Worm (Caenorhabditis elegans) whole organism, L1 larva: ENCODE measurements around the gene fbxa-144.

ENCODE experiments used
- C34B4.2 ChIP-seq: sonication (generic microtip); optimal IDR thresholded peaks from 2 replicates; lab custom pipeline; 2017; ENCODE audit warnings: mild to moderate bottlenecking, missing genetic modification characterization, missing compliant biosample characterization
- F16B12.6 ChIP-seq: fragments of 150-350 bp; optimal IDR thresholded peaks from 2 replicates; lab custom pipeline; 2014; ENCODE audit warnings: missing biosample characterization, missing genetic modification characterization
- Y116A8C.19 ChIP-seq: sonication (generic microtip); optimal IDR thresholded peaks from 2 replicates; lab custom pipeline; 2016; ENCODE audit warnings: missing compliant biosample characterization, missing genetic modification characterization, borderline replicate concordance
- aha-1 ChIP-seq: fragments of 150-350 bp; optimal IDR thresholded peaks from 2 replicates; lab custom pipeline; 2014; ENCODE audit warnings: missing biosample characterization, missing genetic modification characterization
- ceh-88 ChIP-seq: fragments of 200-800 bp; sonication (Bioruptor generic); IDR thresholded peaks from 2 replicates; pipeline ENCODE4 v1.3.6; 2022; ENCODE audit warnings: missing genetic modification characterization, missing compliant biosample characterization
- ceh-90 ChIP-seq: sonication (generic microtip); optimal IDR thresholded peaks from 2 replicates; lab custom pipeline; 2016; ENCODE audit warnings: missing genetic modification characterization, missing compliant biosample characterization
- ces-1 ChIP-seq: fragments of 150-350 bp; optimal IDR thresholded peaks from 2 replicates; lab custom pipeline; 2014; ENCODE audit warnings: missing biosample characterization, missing genetic modification reagents, missing genetic modification characterization
- efl-1 ChIP-seq, 4 experiments: fragments of 150-350 bp; optimal IDR thresholded peaks in 3 of 4; peaks in 1 of 4; 1 replicate in 1 of 4; 2 replicates in 3 of 4; lab custom pipeline; 2014; ENCODE audit warnings: missing biosample characterization in 2 of 4, missing genetic modification characterization in 2 of 4, missing genetic modification reagents in 2 of 4
- efl-3 ChIP-seq: fragments of 200-800 bp; sonication (Bioruptor generic); optimal IDR thresholded peaks from 2 replicates; lab custom pipeline; 2018; ENCODE audit warnings: mild to moderate bottlenecking, missing genetic modification characterization, missing compliant biosample characterization
- egl-13 ChIP-seq: sonication (generic microtip); optimal IDR thresholded peaks from 2 replicates; lab custom pipeline; 2016; ENCODE audit warnings: missing genotype, missing genetic modification reagents, missing genetic modification characterization, missing compliant biosample characterization
- elt-2 ChIP-seq: sonication (generic microtip); optimal IDR thresholded peaks from 2 replicates; lab custom pipeline; 2016; ENCODE audit warnings: missing genetic modification characterization, mild to moderate bottlenecking, inconsistent platforms, missing compliant biosample characterization, missing genetic modification reagents
- fkh-10 ChIP-seq: sonication (generic microtip); optimal IDR thresholded peaks from 2 replicates; lab custom pipeline; 2017; ENCODE audit warnings: missing biosample characterization, missing genetic modification reagents, missing genetic modification characterization
- fkh-4 ChIP-seq: sonication (generic microtip); optimal IDR thresholded peaks from 2 replicates; lab custom pipeline; 2016; ENCODE audit warnings: missing compliant biosample characterization, missing genetic modification characterization, borderline replicate concordance
- fkh-8 ChIP-seq: sonication (generic microtip); optimal IDR thresholded peaks from 2 replicates; lab custom pipeline; 2016; ENCODE audit warnings: mild to moderate bottlenecking, missing genetic modification characterization, missing compliant biosample characterization
- fos-1 ChIP-seq: fragments of 150-350 bp; optimal IDR thresholded peaks from 2 replicates; lab custom pipeline; 2014; ENCODE audit warnings: missing biosample characterization, missing genetic modification characterization
- hlh-17 ChIP-seq: fragments of 200-800 bp; sonication (Bioruptor generic); optimal IDR thresholded peaks from 2 replicates; lab custom pipeline; 2018; ENCODE audit warnings: missing genetic modification characterization, mild to moderate bottlenecking, missing compliant biosample characterization, moderate library complexity, borderline replicate concordance
- isw-1 ChIP-seq: fragments of 200-800 bp; sonication (Bioruptor generic); IDR thresholded peaks from 2 replicates; pipeline ENCODE4 v1.3.6; 2022; ENCODE audit warnings: missing genetic modification characterization, missing compliant biosample characterization
- lin-39 ChIP-seq: fragments of 150-350 bp; optimal IDR thresholded peaks from 2 replicates; lab custom pipeline; 2014; ENCODE audit warnings: missing biosample characterization, missing genetic modification reagents, missing genetic modification characterization
- lsy-2 ChIP-seq, 2 experiments: fragments of 150-350 bp; optimal IDR thresholded peaks; 2 replicates each; lab custom pipeline; 2014; ENCODE audit warnings: missing biosample characterization in 2 of 2, missing genetic modification characterization in 2 of 2
- mef-2 ChIP-seq: fragments of 150-350 bp; optimal IDR thresholded peaks from 2 replicates; lab custom pipeline; 2014; ENCODE audit warnings: missing biosample characterization, missing genetic modification characterization
- nhr-19 ChIP-seq: fragments of 200-800 bp; sonication (Bioruptor generic); conservative IDR thresholded peaks from 2 replicates; pipeline ENCODE4 v1.3.6; 2022; ENCODE audit warnings: missing genetic modification characterization, missing compliant biosample characterization
- nhr-20 ChIP-seq: sonication (generic microtip); optimal IDR thresholded peaks from 2 replicates; lab custom pipeline; 2016; ENCODE audit warnings: mild to moderate bottlenecking, missing genetic modification characterization, missing compliant biosample characterization
- nhr-237 ChIP-seq: fragments of 150-350 bp; optimal IDR thresholded peaks from 2 replicates; lab custom pipeline; 2014; ENCODE audit warnings: missing biosample characterization, missing genetic modification characterization
- nhr-28 ChIP-seq: fragments of 150-350 bp; optimal IDR thresholded peaks from 2 replicates; lab custom pipeline; 2014; ENCODE audit warnings: missing biosample characterization, missing genetic modification characterization
- nhr-71 ChIP-seq: sonication (generic microtip); optimal IDR thresholded peaks from 2 replicates; lab custom pipeline; 2016; ENCODE audit warnings: mild to moderate bottlenecking, missing genetic modification characterization, moderate library complexity, missing compliant biosample characterization
- nhr-76 ChIP-seq: sonication (generic microtip); optimal IDR thresholded peaks from 2 replicates; lab custom pipeline; 2017; ENCODE audit warnings: missing biosample characterization, missing genetic modification characterization
- nhr-77 ChIP-seq: fragments of 150-350 bp; optimal IDR thresholded peaks from 2 replicates; lab custom pipeline; 2014; ENCODE audit warnings: missing biosample characterization, missing genetic modification characterization
- pag-3 ChIP-seq: sonication (generic microtip); optimal IDR thresholded peaks from 2 replicates; lab custom pipeline; 2017; ENCODE audit warnings: missing genetic modification characterization, mild to moderate bottlenecking, missing compliant biosample characterization, antibody characterized with exemption, borderline replicate concordance; ENCODE audit not compliant: insufficient read depth
- pqm-1 ChIP-seq: sonication (generic microtip); optimal IDR thresholded peaks from 3 replicates; lab custom pipeline; 2017; ENCODE audit warnings: missing biosample characterization, missing genetic modification characterization
- skn-1 ChIP-seq: fragments of 150-350 bp; optimal IDR thresholded peaks from 2 replicates; lab custom pipeline; 2014; ENCODE audit warnings: missing biosample characterization, missing genetic modification characterization
- snpc-4 ChIP-seq: fragments of 150-350 bp; optimal IDR thresholded peaks from 2 replicates; lab custom pipeline; 2014; ENCODE audit warnings: missing biosample characterization, missing genetic modification characterization
- sup-37 ChIP-seq: fragments of 200-800 bp; sonication (Bioruptor generic); optimal IDR thresholded peaks from 2 replicates; lab custom pipeline; 2018; ENCODE audit warnings: mild to moderate bottlenecking, missing genetic modification characterization, missing compliant biosample characterization
- swsn-7 ChIP-seq: sonication (generic microtip); optimal IDR thresholded peaks from 2 replicates; lab custom pipeline; 2016; ENCODE audit warnings: missing genetic modification characterization, missing compliant biosample characterization
- tlp-1 ChIP-seq: fragments of 150-350 bp; optimal IDR thresholded peaks from 2 replicates; lab custom pipeline; 2014; ENCODE audit warnings: missing biosample characterization, missing genetic modification characterization
- unc-130 ChIP-seq: fragments of 150-350 bp; optimal IDR thresholded peaks from 2 replicates; lab custom pipeline; 2017; ENCODE audit warnings: missing biosample characterization, missing genetic modification characterization, inconsistent platforms
- unc-86 ChIP-seq: sonication (generic microtip); optimal IDR thresholded peaks from 2 replicates; lab custom pipeline; 2016; ENCODE audit warnings: missing genetic modification characterization, missing compliant biosample characterization
- zag-1 ChIP-seq: fragments of 150-350 bp; optimal IDR thresholded peaks from 2 replicates; lab custom pipeline; 2014; ENCODE audit warnings: missing biosample characterization, missing genetic modification characterization
- ztf-4 ChIP-seq: fragments of 150-350 bp; optimal IDR thresholded peaks from 2 replicates; lab custom pipeline; 2014; ENCODE audit warnings: missing biosample characterization, missing genetic modification characterization

The fbxa-144 gene

ce11 chrV:16143066-16143581 lies 10.5 kb upstream of the fbxa-144 start, which contains the start of gene fbxa-88:
Gene fbxa-88, minus strand, starts transcription at chrV:16143116.
- TF ChIP-seq aha-1 (tag; lab: Kevin White, UChicago) (no peak), Y116A8C.19 (tag; lab: Kevin White, UChicago) (no peak), unc-130 (tag; lab: Kevin White, UChicago) (no peak), F16B12.6 (no peak), lsy-2 (tag; optimal IDR thresholded peaks at IDR 0.05; lab: Kevin White, UChicago) (no peak), hlh-17 (GFP tag; lab: Kevin White, UChicago) (no peak), skn-1 (tag; lab: Kevin White, UChicago) (no peak), zag-1 (tag; lab: Kevin White, UChicago) (no peak), isw-1 (GFP tag; lab: Robert Waterston, UW) (no peak), nhr-76 (tag; lab: Kevin White, UChicago) (no peak), ces-1 (GFP tag; lab: Kevin White, UChicago) (no peak), ceh-88 (GFP tag; lab: Robert Waterston, UW) (no peak), nhr-77 (tag; lab: Kevin White, UChicago) (no peak), nhr-20 (tag; lab: Kevin White, UChicago) (peak; percentile 12), pqm-1 (peak; percentile 47), fkh-4 (tag; lab: Kevin White, UChicago) (no peak), ceh-90 (tag; lab: Kevin White, UChicago) (no peak), snpc-4 (no peak), elt-2 (tag; lab: Kevin White, UChicago) (peak; percentile 80), nhr-71 (tag; lab: Kevin White, UChicago) (no peak), fos-1 (tag; lab: Kevin White, UChicago) (no peak)

- TF ChIP-seq ces-1 (GFP tag; lab: Kevin White, UChicago) (no peak), nhr-77 (tag; lab: Kevin White, UChicago) (no peak), nhr-76 (tag; lab: Kevin White, UChicago) (no peak), nhr-19 (no peak), lin-39 (tag; lab: Kevin White, UChicago) (no peak), ceh-88 (GFP tag; lab: Robert Waterston, UW) (no peak), efl-3 (GFP tag; lab: Kevin White, UChicago) (no peak), snpc-4 (no peak), fkh-4 (tag; lab: Kevin White, UChicago) (no peak), skn-1 (tag; lab: Kevin White, UChicago) (no peak), nhr-28 (tag; lab: Kevin White, UChicago) (no peak), C34B4.2 (tag; lab: Kevin White, UChicago) (no peak), F16B12.6 (no peak), unc-86 (tag; lab: Kevin White, UChicago) (no peak), sup-37 (no peak)
Observed at ce11 chrV:16142371-16142770, 9.8 kb upstream of the fbxa-144 start, which contains the start of gene fbxa-18. Gene fbxa-18, plus strand, starts transcription at chrV:16142671.

- TF ChIP-seq fkh-8 (tag; lab: Kevin White, UChicago) (no peak), egl-13 (no peak)
- TF ChIP-seq, all 84 proteins: peak for 0
Observed at ce11 chrV:16141071-16141470, 8.5 kb upstream of the fbxa-144 start, which contains the start of gene clc-32. Gene clc-32, minus strand, starts transcription at chrV:16141171.

- TF ChIP-seq elt-2 (tag; lab: Kevin White, UChicago) (peak; percentile 10), mef-2 (tag; lab: Kevin White, UChicago) (no peak), egl-13 (no peak), ztf-4 (no peak), tlp-1 (tag; lab: Kevin White, UChicago) (no peak), nhr-237 (tag; lab: Kevin White, UChicago) (no peak), efl-1 (optimal IDR thresholded peaks at IDR 0.05; lab: Kevin White, UChicago) (no peak), efl-1 (GFP tag; optimal IDR thresholded peaks at IDR 0.05 in 1 of 2; lab: Kevin White, UChicago) (peak in 1 of 2 experiments; percentile 65), pag-3 (tag; lab: Kevin White, UChicago) (no peak), swsn-7 (tag; lab: Kevin White, UChicago) (no peak), aha-1 (tag; lab: Kevin White, UChicago) (no peak), fkh-10 (GFP tag; lab: Kevin White, UChicago) (no peak), nhr-19 (no peak)
Observed at ce11 chrV:16139529-16139928, 6.9 kb upstream of the fbxa-144 start, which contains the start of gene clc-11. Gene clc-11, minus strand, starts transcription at chrV:16139629.
